Worm (Caenorhabditis elegans) whole organism, late embryonic: ENCODE data around the gene pph-6.

Experiments
- C08G9.2 ChIP-seq: sonication (generic microtip); optimal IDR thresholded peaks from 2 replicates; lab custom pipeline; 2016; ENCODE audit warnings: mild to moderate bottlenecking, missing genetic modification characterization, moderate library complexity, missing compliant biosample characterization
- C38D4.7 ChIP-seq: fragments of 200-800 bp; sonication (Bioruptor generic); optimal IDR thresholded peaks from 2 replicates; lab custom pipeline; 2018; ENCODE audit warnings: mild to moderate bottlenecking, missing genetic modification characterization, moderate library complexity, missing compliant biosample characterization
- K02D7.2 ChIP-seq: sonication (generic microtip); optimal IDR thresholded peaks from 2 replicates; lab custom pipeline; 2017; ENCODE audit warnings: mild to moderate bottlenecking, missing genetic modification characterization, missing compliant biosample characterization
- K09A11.1 ChIP-seq: sonication (generic microtip); optimal IDR thresholded peaks from 2 replicates; lab custom pipeline; 2017; ENCODE audit warnings: antibody characterized with exemption, mild to moderate bottlenecking, missing genetic modification characterization, missing compliant biosample characterization; ENCODE audit not compliant: insufficient read depth
- Y22D7AL.16 ChIP-seq: sonication (generic microtip); optimal IDR thresholded peaks from 2 replicates; lab custom pipeline; 2016; ENCODE audit warnings: missing genetic modification characterization, missing compliant biosample characterization
- ahr-1 ChIP-seq: sonication (generic microtip); optimal IDR thresholded peaks from 2 replicates; lab custom pipeline; 2016; ENCODE audit warnings: missing genetic modification characterization, missing compliant biosample characterization
- ama-1 ChIP-seq: fragments of 150-350 bp; optimal IDR thresholded peaks from 2 replicates; lab custom pipeline; 2014
- ceh-14 ChIP-seq: sonication (generic microtip); optimal IDR thresholded peaks from 2 replicates; lab custom pipeline; 2016; ENCODE audit warnings: missing genotype, missing genetic modification characterization, missing compliant biosample characterization
- ceh-18 ChIP-seq: sonication (generic microtip); optimal IDR thresholded peaks from 2 replicates; lab custom pipeline; 2016; ENCODE audit warnings: missing genetic modification characterization, missing compliant biosample characterization
- ceh-2 ChIP-seq: sonication (generic microtip); optimal IDR thresholded peaks from 2 replicates; lab custom pipeline; 2016; ENCODE audit warnings: missing genotype, missing genetic modification characterization, missing compliant biosample characterization
- ceh-24 ChIP-seq: sonication (generic microtip); optimal IDR thresholded peaks from 2 replicates; lab custom pipeline; 2016; ENCODE audit warnings: mild to moderate bottlenecking, missing genetic modification characterization, missing compliant biosample characterization
- ceh-31 ChIP-seq: sonication (generic microtip); optimal IDR thresholded peaks from 2 replicates; lab custom pipeline; 2016; ENCODE audit warnings: missing genetic modification characterization, missing compliant biosample characterization
- ceh-34 ChIP-seq: sonication (generic microtip); optimal IDR thresholded peaks from 2 replicates; lab custom pipeline; 2016; ENCODE audit warnings: mild to moderate bottlenecking, missing genetic modification characterization, missing compliant biosample characterization
- ceh-6 ChIP-seq: fragments of 200-800 bp; sonication (Bioruptor generic); optimal IDR thresholded peaks from 2 replicates; lab custom pipeline; 2018; ENCODE audit warnings: mild to moderate bottlenecking, missing genetic modification characterization, missing compliant biosample characterization
- ceh-9 ChIP-seq: sonication (generic microtip); optimal IDR thresholded peaks from 2 replicates; lab custom pipeline; 2016; ENCODE audit warnings: mild to moderate bottlenecking, missing genetic modification characterization, inconsistent platforms, missing compliant biosample characterization
- che-1 ChIP-seq: sonication (generic microtip); optimal IDR thresholded peaks from 2 replicates; lab custom pipeline; 2016; ENCODE audit warnings: mild to moderate bottlenecking, missing genetic modification characterization, missing compliant biosample characterization
- dmd-4 ChIP-seq: sonication (generic microtip); optimal IDR thresholded peaks from 2 replicates; lab custom pipeline; 2016; ENCODE audit warnings: borderline replicate concordance, missing genetic modification characterization, missing compliant biosample characterization
- dve-1 ChIP-seq: sonication (generic microtip); optimal IDR thresholded peaks from 2 replicates; lab custom pipeline; 2017; ENCODE audit warnings: antibody characterized with exemption, mild to moderate bottlenecking, missing genetic modification characterization, missing compliant biosample characterization
- elt-2 ChIP-seq: sonication (generic microtip); optimal IDR thresholded peaks from 2 replicates; lab custom pipeline; 2016; ENCODE audit warnings: missing genetic modification reagents, missing genetic modification characterization, missing compliant biosample characterization
- elt-4 ChIP-seq: sonication (generic microtip); optimal IDR thresholded peaks from 2 replicates; lab custom pipeline; 2016; ENCODE audit warnings: missing genetic modification characterization, missing compliant biosample characterization
- ets-4 ChIP-seq: sonication (generic microtip); optimal IDR thresholded peaks from 2 replicates; lab custom pipeline; 2016; ENCODE audit warnings: missing genetic modification characterization, missing compliant biosample characterization
- eyg-1 ChIP-seq: sonication (generic microtip); optimal IDR thresholded peaks from 2 replicates; lab custom pipeline; 2016; ENCODE audit warnings: missing genotype, missing genetic modification characterization, missing compliant biosample characterization
- fkh-10 ChIP-seq: fragments of 150-350 bp; optimal IDR thresholded peaks from 2 replicates; lab custom pipeline; 2014; ENCODE audit warnings: missing biosample characterization, missing genetic modification reagents, missing genetic modification characterization
- fkh-6 ChIP-seq: sonication (generic microtip); optimal IDR thresholded peaks from 2 replicates; lab custom pipeline; 2016; ENCODE audit warnings: missing genetic modification characterization, missing compliant biosample characterization
- gmeb-2 ChIP-seq: sonication (generic microtip); optimal IDR thresholded peaks from 2 replicates; lab custom pipeline; 2016; ENCODE audit warnings: missing genetic modification characterization, inconsistent platforms, missing compliant biosample characterization
- hlh-13 ChIP-seq: fragments of 200-800 bp; sonication (Bioruptor generic); optimal IDR thresholded peaks from 2 replicates; lab custom pipeline; 2018; ENCODE audit warnings: mild to moderate bottlenecking, missing genetic modification characterization, missing compliant biosample characterization
- hlh-15 ChIP-seq: sonication (generic microtip); optimal IDR thresholded peaks from 2 replicates; lab custom pipeline; 2016; ENCODE audit warnings: missing genetic modification characterization, missing compliant biosample characterization
- hlh-6 ChIP-seq: sonication (generic microtip); optimal IDR thresholded peaks from 2 replicates; lab custom pipeline; 2016; ENCODE audit warnings: missing genotype, missing genetic modification characterization, missing compliant biosample characterization
- hlh-8 ChIP-seq: sonication (generic microtip); optimal IDR thresholded peaks from 2 replicates; lab custom pipeline; 2016; ENCODE audit warnings: missing genotype, missing genetic modification characterization, missing compliant biosample characterization
- nfya-1 ChIP-seq: sonication (generic microtip); optimal IDR thresholded peaks from 2 replicates; lab custom pipeline; 2017; ENCODE audit warnings: missing genetic modification characterization, mild to moderate bottlenecking, missing compliant biosample characterization, antibody characterized with exemption, moderate library complexity
- npax-4 ChIP-seq: sonication (generic microtip); optimal IDR thresholded peaks from 2 replicates; lab custom pipeline; 2016; ENCODE audit warnings: missing genetic modification characterization, missing compliant biosample characterization
- pat-9 ChIP-seq: fragments of 200-800 bp; sonication (Bioruptor generic); optimal IDR thresholded peaks from 2 replicates; lab custom pipeline; 2018; ENCODE audit warnings: mild to moderate bottlenecking, missing genetic modification characterization, moderate library complexity, missing compliant biosample characterization
- pax-1 ChIP-seq: fragments of 150-350 bp; optimal IDR thresholded peaks from 2 replicates; lab custom pipeline; 2014; ENCODE audit warnings: missing biosample characterization, missing genetic modification characterization
- pha-2 ChIP-seq: sonication (generic microtip); optimal IDR thresholded peaks from 2 replicates; lab custom pipeline; 2017; ENCODE audit warnings: mild to moderate bottlenecking, missing genetic modification characterization, missing compliant biosample characterization
- pha-4 ChIP-seq: fragments of 150-350 bp; optimal IDR thresholded peaks from 2 replicates; lab custom pipeline; 2018; ENCODE audit warnings: missing biosample characterization, missing genetic modification reagents, missing genetic modification characterization
- pros-1 ChIP-seq: fragments of 150-350 bp; optimal IDR thresholded peaks from 2 replicates; lab custom pipeline; 2014; ENCODE audit warnings: missing biosample characterization, missing genetic modification reagents, missing genetic modification characterization
- ref-2 ChIP-seq: sonication (generic microtip); optimal IDR thresholded peaks from 2 replicates; lab custom pipeline; 2016; ENCODE audit warnings: missing genetic modification characterization, missing compliant biosample characterization
- rnt-1 ChIP-seq: sonication (generic microtip); optimal IDR thresholded peaks from 2 replicates; lab custom pipeline; 2016; ENCODE audit warnings: missing genetic modification characterization, missing compliant biosample characterization
- sdc-2 ChIP-seq: sonication (generic microtip); optimal IDR thresholded peaks from 2 replicates; lab custom pipeline; 2016; ENCODE audit warnings: missing genotype, missing genetic modification characterization, missing compliant biosample characterization
- sox-2 ChIP-seq: fragments of 200-800 bp; sonication (Bioruptor generic); IDR thresholded peaks from 2 replicates; pipeline ENCODE4 v1.3.6; 2022; ENCODE audit warnings: missing genetic modification reagents, missing genetic modification characterization, missing compliant biosample characterization
- sox-4 ChIP-seq: sonication (generic microtip); optimal IDR thresholded peaks from 2 replicates; lab custom pipeline; 2017; ENCODE audit warnings: mild to moderate bottlenecking, missing genetic modification characterization, inconsistent platforms, missing compliant biosample characterization
- tbx-7 ChIP-seq: sonication (generic microtip); optimal IDR thresholded peaks from 2 replicates; lab custom pipeline; 2016; ENCODE audit warnings: missing genotype, missing genetic modification characterization, missing compliant biosample characterization
- ttx-3 ChIP-seq: sonication (generic microtip); optimal IDR thresholded peaks from 2 replicates; lab custom pipeline; 2016; ENCODE audit warnings: missing genetic modification reagents, missing genetic modification characterization, missing compliant biosample characterization
- unc-3 ChIP-seq, 2 experiments: fragments of 200-800 bp in 1 of 2; sonication (Bioruptor generic) in 1 of 2; sonication (generic microtip) in 1 of 2; conservative IDR thresholded peaks in 1 of 2; optimal IDR thresholded peaks in 1 of 2; 2 replicates each; pipeline versions ENCODE4 v1.3.6 to Lab custom; 2016 to 2022; ENCODE audit warnings: missing compliant biosample characterization in 2 of 2, missing genetic modification characterization in 2 of 2, missing genetic modification reagents in 1 of 2
- unc-55 ChIP-seq: sonication (generic microtip); optimal IDR thresholded peaks from 2 replicates; lab custom pipeline; 2017; ENCODE audit warnings: missing biosample characterization, missing genetic modification reagents, missing genetic modification characterization

pph-6 gene

DNA sequence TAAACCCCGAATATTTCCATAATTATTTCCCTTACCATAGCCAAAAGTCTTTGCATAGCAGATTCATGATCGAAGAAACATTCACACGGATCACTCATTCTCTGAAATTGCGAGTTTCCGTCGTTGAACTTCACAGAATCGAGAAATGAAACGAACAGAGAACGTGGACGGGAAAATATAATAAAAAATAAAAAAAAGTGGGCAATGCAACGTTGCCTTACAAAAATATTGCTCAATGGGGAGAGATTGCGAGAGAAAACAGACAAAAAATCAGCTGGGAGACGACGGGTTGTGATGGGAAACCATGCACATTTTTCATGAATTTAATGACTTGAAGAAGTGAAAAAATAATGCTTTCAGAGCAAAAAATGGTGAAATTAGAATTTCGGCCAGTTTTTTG lies 8.1 kb downstream of the pph-6 start, which contains the start of gene smim-14:
Gene smim-14 (minus strand): TSS at position 101 of the 400 bp plus-strand sequence.
- TF ChIP-seq nfya-1 (tag; lab: Kevin White, UChicago) (no peak), ceh-9 (tag; lab: Kevin White, UChicago) (no peak), unc-55 (no peak), pha-2 (tag; lab: Kevin White, UChicago) (no peak), ceh-34 (no peak), ref-2 (tag; lab: Kevin White, UChicago) (no peak)

DNA sequence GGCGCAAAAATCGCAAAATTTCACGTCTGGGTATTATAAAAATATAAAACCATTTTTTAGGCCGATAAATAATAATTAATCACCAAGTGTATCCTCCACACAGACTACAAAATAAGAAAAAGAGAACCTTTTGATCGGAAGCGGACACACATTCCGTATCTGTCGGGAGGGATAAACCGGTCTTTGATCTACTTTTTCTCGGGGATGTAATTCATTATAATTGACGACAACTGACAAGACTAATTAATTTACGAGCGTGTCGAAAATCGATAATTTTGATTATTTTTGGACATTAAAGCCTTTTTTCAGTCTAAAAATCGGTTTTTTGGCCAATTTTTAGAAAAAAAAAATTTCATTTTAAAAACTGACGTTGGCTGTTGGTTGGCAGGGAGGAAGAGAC lies 8.9 kb downstream of the pph-6 start:
- TF ChIP-seq unc-55: peak; percentile 80
- TF ChIP-seq pat-9: no peak

DNA sequence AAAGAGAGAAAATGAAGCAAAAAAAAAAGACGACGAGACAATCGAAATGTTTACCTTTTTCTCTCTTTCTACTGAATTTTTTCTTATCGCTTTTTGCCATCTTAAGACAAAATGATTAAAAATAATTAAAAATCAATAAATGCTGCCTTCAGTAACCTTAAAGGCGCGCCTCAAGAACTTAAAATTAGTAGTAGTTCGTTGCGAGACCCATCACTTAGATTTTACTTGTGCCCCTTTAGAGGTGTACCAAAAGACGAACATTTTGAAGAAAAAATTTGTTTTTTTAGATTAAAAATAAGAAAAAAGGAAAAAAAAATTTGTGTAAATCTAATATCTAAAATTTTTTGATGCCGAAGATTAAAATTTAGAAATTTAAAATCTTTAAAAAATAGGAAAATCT lies 9.5 kb downstream of the pph-6 start:
- no peak for TF ChIP-seq tbx-7 (tag; lab: Kevin White, UChicago)
- no peak for TF ChIP-seq hlh-13 (GFP tag; lab: Kevin White, UChicago)
- TF ChIP-seq sdc-2 (tag; lab: Kevin White, UChicago): no peak
- TF ChIP-seq Y22D7AL.16: no peak
- no peak for TF ChIP-seq K02D7.2 (tag; lab: Kevin White, UChicago)
- no peak for TF ChIP-seq ama-1
- TF ChIP-seq ttx-3 (tag; lab: Kevin White, UChicago): no peak
- no peak for TF ChIP-seq dve-1 (tag; lab: Kevin White, UChicago)
- no peak for TF ChIP-seq sox-2 (GFP tag; lab: Robert Waterston, UW)
- no peak for TF ChIP-seq ceh-31 (tag; lab: Kevin White, UChicago)
- no peak for TF ChIP-seq elt-4
- no peak for TF ChIP-seq hlh-6 (tag; lab: Kevin White, UChicago)
- no peak for TF ChIP-seq C08G9.2 (tag; lab: Kevin White, UChicago)
- no peak for TF ChIP-seq rnt-1 (tag; lab: Kevin White, UChicago)
- TF ChIP-seq ceh-18: no peak
- no peak for TF ChIP-seq ceh-14 (tag; lab: Kevin White, UChicago)

DNA sequence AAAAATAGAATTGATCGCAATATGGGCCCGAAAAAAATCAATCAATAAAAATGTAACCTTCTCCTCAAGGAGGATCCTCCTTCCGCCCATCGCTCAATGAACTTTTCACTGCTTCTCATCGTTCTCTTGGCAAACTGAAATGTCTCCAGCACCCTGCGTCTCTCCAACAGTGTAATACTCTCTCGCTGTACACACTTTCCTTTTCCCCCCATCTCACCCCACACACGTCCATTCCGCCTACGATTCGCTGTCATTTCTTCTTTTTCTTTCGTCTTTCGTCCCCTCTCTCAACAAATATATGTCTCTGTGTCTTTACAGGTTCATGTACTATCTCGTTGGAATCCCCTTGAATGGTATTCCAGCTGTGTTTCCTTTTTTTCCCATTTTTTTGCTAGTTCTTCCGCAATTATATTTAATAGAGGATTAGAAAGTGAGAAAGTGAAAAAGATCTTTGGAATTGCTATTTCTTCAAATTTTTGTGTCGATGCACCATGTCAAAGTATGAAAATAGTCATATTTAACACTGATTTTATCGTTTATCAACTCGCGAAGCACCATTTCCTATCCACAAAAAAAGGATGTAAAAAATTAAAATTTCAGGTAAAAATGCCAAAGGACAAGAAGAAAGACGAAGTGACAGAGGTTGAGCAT lies 10.0 kb downstream of the pph-6 start, which contains the start of gene rsu-1:
Gene rsu-1 (plus strand): TSS at position 601 of the 651 bp plus-strand sequence.
- TF ChIP-seq ceh-6 (GFP tag; lab: Kevin White, UChicago) (no peak), hlh-13 (GFP tag; lab: Kevin White, UChicago) (no peak), fkh-10 (GFP tag; lab: Kevin White, UChicago) (no peak), ttx-3 (tag; lab: Kevin White, UChicago) (no peak), sdc-2 (tag; lab: Kevin White, UChicago) (peak; percentile 48), C38D4.7 (GFP tag; lab: Kevin White, UChicago) (no peak), pha-4 (tag; lab: Kevin White, UChicago) (no peak), ceh-9 (tag; lab: Kevin White, UChicago) (no peak), ceh-18 (peak; percentile 64), gmeb-2 (tag; lab: Kevin White, UChicago) (no peak), ahr-1 (tag; lab: Kevin White, UChicago) (no peak), K02D7.2 (tag; lab: Kevin White, UChicago) (no peak), ceh-2 (tag; lab: Kevin White, UChicago) (peak; percentile 47), pax-1 (no peak), C08G9.2 (tag; lab: Kevin White, UChicago) (peak; percentile 25), K09A11.1 (tag; lab: Kevin White, UChicago) (no peak), ceh-31 (tag; lab: Kevin White, UChicago) (peak; percentile 64), dmd-4 (tag; lab: Kevin White, UChicago) (no peak), eyg-1 (no peak), fkh-6 (no peak), elt-2 (peak; percentile 7), ceh-24 (tag; lab: Kevin White, UChicago) (no peak), hlh-15 (no peak), ets-4 (tag; lab: Kevin White, UChicago) (no peak), elt-4 (no peak), che-1 (no peak), hlh-6 (tag; lab: Kevin White, UChicago) (no peak), sox-4 (tag; lab: Kevin White, UChicago) (no peak), npax-4 (tag; lab: Kevin White, UChicago) (no peak), unc-3 (GFP tag; conservative IDR thresholded peaks at IDR 0.05; lab: Robert Waterston, UW) (no peak), unc-3 (tag; optimal IDR thresholded peaks at IDR 0.05; lab: Kevin White, UChicago) (no peak), hlh-8 (no peak), pros-1 (tag; lab: Kevin White, UChicago) (no peak), pat-9 (peak; percentile 44)
